Fruit fly (Drosophila melanogaster): Measurements from ENCODE around the gene CG14853.

- TF ChIP-seq kay (GFP tag; ENCODE audit: borderline replicate concordance) (no peak), Crg-1 (GFP tag; optimal IDR thresholded peaks at IDR 0.05) (no peak), Mnt (GFP tag; optimal IDR thresholded peaks at IDR 0.05) (no peak), cnc (optimal IDR thresholded peaks at IDR 0.05) (no peak)
These were observed 22.5 kb downstream of the CG14853 start for dm6 chr3R:14631911-14632310.
